Worm (Caenorhabditis elegans): ENCODE data around the gene fbn-1.

DNA sequence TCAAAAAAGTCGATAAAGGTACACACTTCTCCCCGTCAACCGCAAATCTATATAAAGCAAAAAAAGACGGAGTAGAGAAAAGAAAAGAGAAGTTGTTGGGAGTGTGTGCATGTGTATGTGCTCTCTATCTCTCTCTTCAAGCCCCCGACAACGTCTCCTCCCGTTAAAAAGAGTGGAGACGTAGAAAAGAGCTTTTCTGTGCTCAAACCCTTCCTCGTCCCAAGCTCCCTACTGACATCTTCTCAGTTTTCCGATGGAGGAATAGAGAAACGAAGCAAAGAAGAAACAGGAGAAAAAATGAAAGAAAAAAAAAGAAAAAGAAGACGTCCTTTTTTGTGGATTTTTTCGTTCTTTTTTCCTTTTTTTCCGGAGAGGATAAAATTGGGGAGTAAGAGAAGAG is 44.6 kb upstream of the fbn-1 start:
- TF ChIP-seq ceh-13 (GFP tag; optimal IDR thresholded peaks at IDR 0.05) (no peak), ama-1 (optimal IDR thresholded peaks at IDR 0.05) (no peak), flt-1 (GFP tag; IDR thresholded peaks at IDR 0.05) (no peak), pes-1 (GFP tag; IDR thresholded peaks at IDR 0.05) (no peak)
